Worm (Caenorhabditis elegans) whole organism, late embryonic: Measurements from ENCODE around the gene twk-49.
A peak's percentile ranks its signal among the peaks of the same experiment; 100 is the strongest.

Source experiments
- C38D4.7 ChIP-seq: fragments of 200-800 bp; sonication (Bioruptor generic); optimal IDR thresholded peaks from 2 replicates; lab custom pipeline; 2018; ENCODE audit warnings: mild to moderate bottlenecking, missing genetic modification characterization, moderate library complexity, missing compliant biosample characterization
- K02D7.2 ChIP-seq: sonication (generic microtip); optimal IDR thresholded peaks from 2 replicates; lab custom pipeline; 2017; ENCODE audit warnings: mild to moderate bottlenecking, missing genetic modification characterization, missing compliant biosample characterization
- K09A11.1 ChIP-seq: sonication (generic microtip); optimal IDR thresholded peaks from 2 replicates; lab custom pipeline; 2017; ENCODE audit warnings: antibody characterized with exemption, mild to moderate bottlenecking, missing genetic modification characterization, missing compliant biosample characterization; ENCODE audit not compliant: insufficient read depth
- T23F11.4 ChIP-seq: fragments of 200-800 bp; sonication (Bioruptor generic); optimal IDR thresholded peaks from 2 replicates; lab custom pipeline; 2018; ENCODE audit warnings: mild to moderate bottlenecking, missing genetic modification characterization, missing compliant biosample characterization
- ama-1 ChIP-seq: fragments of 150-350 bp; optimal IDR thresholded peaks from 2 replicates; lab custom pipeline; 2014
- ceh-14 ChIP-seq: sonication (generic microtip); optimal IDR thresholded peaks from 2 replicates; lab custom pipeline; 2016; ENCODE audit warnings: missing genotype, missing genetic modification characterization, missing compliant biosample characterization
- ceh-18 ChIP-seq: sonication (generic microtip); optimal IDR thresholded peaks from 2 replicates; lab custom pipeline; 2016; ENCODE audit warnings: missing genetic modification characterization, missing compliant biosample characterization
- ceh-2 ChIP-seq: sonication (generic microtip); optimal IDR thresholded peaks from 2 replicates; lab custom pipeline; 2016; ENCODE audit warnings: missing genotype, missing genetic modification characterization, missing compliant biosample characterization
- ceh-22 ChIP-seq: sonication (generic microtip); optimal IDR thresholded peaks from 2 replicates; lab custom pipeline; 2017; ENCODE audit warnings: missing biosample characterization, missing genetic modification characterization
- ceh-24 ChIP-seq: sonication (generic microtip); optimal IDR thresholded peaks from 2 replicates; lab custom pipeline; 2016; ENCODE audit warnings: mild to moderate bottlenecking, missing genetic modification characterization, missing compliant biosample characterization
- ceh-30 ChIP-seq: fragments of 150-350 bp; optimal IDR thresholded peaks from 2 replicates; lab custom pipeline; 2014; ENCODE audit warnings: missing biosample characterization, missing genetic modification characterization
- ceh-31 ChIP-seq: sonication (generic microtip); optimal IDR thresholded peaks from 2 replicates; lab custom pipeline; 2016; ENCODE audit warnings: missing genetic modification characterization, missing compliant biosample characterization
- ceh-34 ChIP-seq: sonication (generic microtip); optimal IDR thresholded peaks from 2 replicates; lab custom pipeline; 2016; ENCODE audit warnings: mild to moderate bottlenecking, missing genetic modification characterization, missing compliant biosample characterization
- ceh-9 ChIP-seq: sonication (generic microtip); optimal IDR thresholded peaks from 2 replicates; lab custom pipeline; 2016; ENCODE audit warnings: mild to moderate bottlenecking, missing genetic modification characterization, inconsistent platforms, missing compliant biosample characterization
- elt-2 ChIP-seq: sonication (generic microtip); optimal IDR thresholded peaks from 2 replicates; lab custom pipeline; 2016; ENCODE audit warnings: missing genetic modification reagents, missing genetic modification characterization, missing compliant biosample characterization
- eyg-1 ChIP-seq: sonication (generic microtip); optimal IDR thresholded peaks from 2 replicates; lab custom pipeline; 2016; ENCODE audit warnings: missing genotype, missing genetic modification characterization, missing compliant biosample characterization
- fax-1 ChIP-seq: sonication (generic microtip); optimal IDR thresholded peaks from 2 replicates; lab custom pipeline; 2016; ENCODE audit warnings: missing genotype, missing genetic modification characterization, missing compliant biosample characterization
- fkh-10 ChIP-seq: fragments of 150-350 bp; optimal IDR thresholded peaks from 2 replicates; lab custom pipeline; 2014; ENCODE audit warnings: missing biosample characterization, missing genetic modification reagents, missing genetic modification characterization
- hlh-13 ChIP-seq: fragments of 200-800 bp; sonication (Bioruptor generic); optimal IDR thresholded peaks from 2 replicates; lab custom pipeline; 2018; ENCODE audit warnings: mild to moderate bottlenecking, missing genetic modification characterization, missing compliant biosample characterization
- hlh-8 ChIP-seq: sonication (generic microtip); optimal IDR thresholded peaks from 2 replicates; lab custom pipeline; 2016; ENCODE audit warnings: missing genotype, missing genetic modification characterization, missing compliant biosample characterization
- lim-6 ChIP-seq: sonication (generic microtip); optimal IDR thresholded peaks from 2 replicates; lab custom pipeline; 2016; ENCODE audit warnings: missing genetic modification characterization, missing compliant biosample characterization
- lin-11 ChIP-seq: fragments of 200-800 bp; sonication (Bioruptor generic); optimal IDR thresholded peaks from 2 replicates; lab custom pipeline; 2018; ENCODE audit warnings: mild to moderate bottlenecking, missing genetic modification characterization, missing compliant biosample characterization
- madf-2 ChIP-seq: sonication (generic microtip); optimal IDR thresholded peaks from 2 replicates; lab custom pipeline; 2017; ENCODE audit warnings: missing genetic modification characterization, missing compliant biosample characterization
- mec-3 ChIP-seq: sonication (generic microtip); optimal IDR thresholded peaks from 2 replicates; lab custom pipeline; 2016; ENCODE audit warnings: borderline replicate concordance, missing genetic modification characterization, missing compliant biosample characterization
- nhr-232 ChIP-seq: sonication (generic microtip); optimal IDR thresholded peaks from 2 replicates; lab custom pipeline; 2016; ENCODE audit warnings: missing genetic modification characterization, missing compliant biosample characterization
- odd-2 ChIP-seq: sonication (generic microtip); optimal IDR thresholded peaks from 2 replicates; lab custom pipeline; 2017; ENCODE audit warnings: antibody characterized with exemption, mild to moderate bottlenecking, missing genetic modification characterization, missing compliant biosample characterization
- pag-3 ChIP-seq: sonication (generic microtip); optimal IDR thresholded peaks from 2 replicates; lab custom pipeline; 2016; ENCODE audit warnings: missing compliant biosample characterization, missing genetic modification characterization, borderline replicate concordance
- pat-9 ChIP-seq: fragments of 200-800 bp; sonication (Bioruptor generic); optimal IDR thresholded peaks from 2 replicates; lab custom pipeline; 2018; ENCODE audit warnings: mild to moderate bottlenecking, missing genetic modification characterization, moderate library complexity, missing compliant biosample characterization
- pax-1 ChIP-seq: fragments of 150-350 bp; optimal IDR thresholded peaks from 2 replicates; lab custom pipeline; 2014; ENCODE audit warnings: missing biosample characterization, missing genetic modification characterization
- pha-2 ChIP-seq: sonication (generic microtip); optimal IDR thresholded peaks from 2 replicates; lab custom pipeline; 2017; ENCODE audit warnings: mild to moderate bottlenecking, missing genetic modification characterization, missing compliant biosample characterization
- pha-4 ChIP-seq: fragments of 150-350 bp; optimal IDR thresholded peaks from 2 replicates; lab custom pipeline; 2018; ENCODE audit warnings: missing biosample characterization, missing genetic modification reagents, missing genetic modification characterization
- pqm-1 ChIP-seq: sonication (generic microtip); optimal IDR thresholded peaks from 2 replicates; lab custom pipeline; 2016; ENCODE audit warnings: missing genetic modification characterization, missing compliant biosample characterization
- pros-1 ChIP-seq: fragments of 150-350 bp; optimal IDR thresholded peaks from 2 replicates; lab custom pipeline; 2014; ENCODE audit warnings: missing biosample characterization, missing genetic modification reagents, missing genetic modification characterization
- sdc-2 ChIP-seq: sonication (generic microtip); optimal IDR thresholded peaks from 2 replicates; lab custom pipeline; 2016; ENCODE audit warnings: missing genotype, missing genetic modification characterization, missing compliant biosample characterization
- ttx-3 ChIP-seq: sonication (generic microtip); optimal IDR thresholded peaks from 2 replicates; lab custom pipeline; 2016; ENCODE audit warnings: missing genetic modification reagents, missing genetic modification characterization, missing compliant biosample characterization
- unc-3 ChIP-seq, 2 experiments: fragments of 200-800 bp in 1 of 2; sonication (Bioruptor generic) in 1 of 2; sonication (generic microtip) in 1 of 2; conservative IDR thresholded peaks in 1 of 2; optimal IDR thresholded peaks in 1 of 2; 2 replicates each; pipeline versions ENCODE4 v1.3.6 to Lab custom; 2016 to 2022; ENCODE audit warnings: missing compliant biosample characterization in 2 of 2, missing genetic modification characterization in 2 of 2, missing genetic modification reagents in 1 of 2
- unc-42 ChIP-seq: sonication (generic microtip); optimal IDR thresholded peaks from 2 replicates; lab custom pipeline; 2016; ENCODE audit warnings: missing genotype, missing genetic modification characterization, missing compliant biosample characterization
- unc-55 ChIP-seq: sonication (generic microtip); optimal IDR thresholded peaks from 2 replicates; lab custom pipeline; 2017; ENCODE audit warnings: missing biosample characterization, missing genetic modification reagents, missing genetic modification characterization
- zip-5 ChIP-seq: sonication (generic microtip); optimal IDR thresholded peaks from 2 replicates; lab custom pipeline; 2016; ENCODE audit warnings: missing genetic modification characterization, missing compliant biosample characterization
- ztf-16 ChIP-seq: sonication (generic microtip); optimal IDR thresholded peaks from 2 replicates; lab custom pipeline; 2017; ENCODE audit warnings: missing genetic modification characterization, missing compliant biosample characterization

The twk-49 gene

DNA sequence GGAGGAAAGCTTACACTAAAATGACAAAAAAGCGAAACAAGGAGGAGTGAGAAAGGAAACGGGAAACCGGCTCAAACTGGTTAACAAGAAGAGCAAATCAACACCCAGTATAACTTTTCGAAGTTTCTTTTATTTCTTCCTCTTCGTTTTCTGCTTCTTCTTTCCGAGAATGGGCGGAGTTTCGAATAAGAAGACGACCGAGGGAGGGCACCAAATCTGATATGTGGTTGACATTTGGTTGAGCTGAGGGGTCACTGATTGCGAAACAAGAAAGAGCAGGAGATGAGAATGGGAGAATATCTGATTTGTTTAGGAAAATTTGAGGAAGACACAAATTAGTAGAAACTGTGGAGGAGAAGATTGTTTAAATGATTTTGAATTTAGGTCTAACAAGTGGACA is 358 bp downstream of the twk-49 start:
- TF ChIP-seq unc-42 (tag; lab: Kevin White, UChicago) (peak; percentile 55), ceh-24 (tag; lab: Kevin White, UChicago) (no peak)

DNA sequence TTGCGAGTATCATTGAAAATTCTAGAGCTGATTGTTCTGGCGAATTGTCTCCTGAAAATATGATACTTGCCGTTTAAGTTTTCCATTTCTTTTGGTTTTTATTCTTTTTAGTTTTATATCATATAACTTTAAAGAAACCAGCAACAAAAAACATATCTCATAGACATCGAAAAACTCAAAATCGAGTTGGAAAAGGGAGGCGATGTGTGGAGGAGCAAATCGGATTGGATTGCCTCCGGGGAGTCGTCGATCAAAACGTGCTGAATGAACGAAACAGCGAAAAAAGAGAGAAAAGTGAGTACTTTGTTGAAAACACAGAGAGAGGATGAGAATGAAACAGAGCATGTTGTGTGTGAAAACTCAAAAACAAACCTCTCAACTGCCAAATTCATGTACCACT is 1.8 kb downstream of the twk-49 start:
- TF ChIP-seq unc-42 (tag; lab: Kevin White, UChicago) (peak; percentile 24), unc-55 (GFP tag; lab: Kevin White, UChicago) (no peak), ceh-18 (tag; lab: Kevin White, UChicago) (no peak)

DNA sequence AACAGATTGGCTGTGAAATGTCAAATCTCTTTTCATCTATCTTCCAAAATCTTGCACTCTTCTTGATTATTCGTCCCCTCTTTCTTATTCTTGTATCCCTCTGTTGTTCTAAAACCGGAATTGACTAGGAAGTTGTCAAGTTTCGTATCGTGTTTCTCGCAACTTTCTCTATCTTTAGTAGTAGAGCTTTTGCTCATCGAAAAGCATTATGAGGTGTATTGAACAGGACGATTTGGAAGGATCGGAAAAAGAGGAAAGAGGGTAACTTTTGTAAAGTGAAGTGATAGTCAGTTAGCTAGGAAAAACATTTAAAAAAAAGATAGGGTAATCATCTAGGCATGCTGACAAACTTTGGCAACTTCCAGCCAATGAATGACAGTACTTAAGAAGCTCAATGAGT is 2.5 kb downstream of the twk-49 start:
- TF ChIP-seq K02D7.2 (tag; lab: Kevin White, UChicago) (no peak), mec-3 (tag; lab: Kevin White, UChicago) (no peak), odd-2 (no peak), lin-11 (tag; lab: Kevin White, UChicago) (no peak), fkh-10 (GFP tag; lab: Kevin White, UChicago) (no peak), madf-2 (tag; lab: Kevin White, UChicago) (no peak)

DNA sequence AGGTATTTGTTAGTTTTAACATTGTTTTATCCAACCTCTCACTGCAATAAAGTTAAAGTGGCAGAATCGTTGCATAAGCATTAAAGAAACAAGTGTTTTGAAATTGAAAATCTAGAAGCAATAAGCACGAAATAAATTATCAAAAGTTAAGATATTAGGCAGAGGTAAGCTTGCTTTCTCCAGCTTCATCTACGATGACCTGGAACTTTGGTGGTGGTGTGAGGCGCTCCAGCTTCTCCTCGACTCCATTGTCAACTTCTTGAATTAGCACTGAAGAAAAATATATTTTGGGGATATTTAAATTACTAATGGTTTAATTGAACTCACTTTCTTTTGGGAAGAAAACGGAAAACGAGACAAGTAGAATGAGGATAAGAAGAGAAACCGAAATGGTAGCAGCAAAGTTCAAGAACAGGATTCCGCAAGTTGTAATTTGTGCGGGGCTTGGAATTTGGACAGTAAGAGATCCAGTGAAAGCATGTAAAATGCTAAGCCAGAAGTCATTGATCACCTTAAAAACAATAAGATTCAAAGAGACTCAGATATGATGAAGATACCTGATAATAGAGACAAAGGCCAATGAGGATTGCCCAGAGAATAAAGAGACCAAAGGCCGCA is 5.1 kb downstream of the twk-49 start:
- TF ChIP-seq unc-3 (GFP tag; conservative IDR thresholded peaks at IDR 0.05; lab: Robert Waterston, UW) (no peak), unc-3 (tag; optimal IDR thresholded peaks at IDR 0.05; lab: Kevin White, UChicago) (no peak), ceh-31 (no peak), unc-42 (tag; lab: Kevin White, UChicago) (no peak), lin-11 (tag; lab: Kevin White, UChicago) (no peak), ama-1 (lab: Kevin White, UChicago) (no peak), eyg-1 (no peak), odd-2 (no peak), ttx-3 (tag; lab: Kevin White, UChicago) (no peak), pha-4 (no peak), sdc-2 (tag; lab: Kevin White, UChicago) (no peak), zip-5 (tag; lab: Kevin White, UChicago) (no peak), ceh-22 (tag; lab: Kevin White, UChicago) (no peak), pros-1 (tag; lab: Kevin White, UChicago) (no peak), elt-2 (no peak)

DNA sequence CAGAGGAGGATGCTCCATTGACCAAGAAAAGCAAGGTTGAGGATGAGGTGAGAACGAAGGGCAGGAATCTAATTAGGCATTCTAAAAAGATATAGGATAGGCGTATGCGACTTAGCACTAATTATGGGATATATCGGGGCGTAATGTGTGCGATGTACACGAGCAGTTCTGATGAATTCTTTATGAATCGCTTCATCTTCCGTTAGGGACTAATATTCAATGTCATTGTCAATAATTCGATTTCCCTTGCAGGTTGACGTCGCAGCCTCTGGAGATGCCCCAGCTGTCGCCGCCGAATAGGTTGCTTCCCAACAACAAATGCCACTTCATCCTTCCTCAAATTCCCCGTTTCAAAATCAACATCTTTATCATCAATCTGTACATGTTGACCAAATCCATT is 5.8 kb downstream of the twk-49 start:
- TF ChIP-seq unc-42 (tag; lab: Kevin White, UChicago) (peak; percentile 84), hlh-13 (no peak)

DNA sequence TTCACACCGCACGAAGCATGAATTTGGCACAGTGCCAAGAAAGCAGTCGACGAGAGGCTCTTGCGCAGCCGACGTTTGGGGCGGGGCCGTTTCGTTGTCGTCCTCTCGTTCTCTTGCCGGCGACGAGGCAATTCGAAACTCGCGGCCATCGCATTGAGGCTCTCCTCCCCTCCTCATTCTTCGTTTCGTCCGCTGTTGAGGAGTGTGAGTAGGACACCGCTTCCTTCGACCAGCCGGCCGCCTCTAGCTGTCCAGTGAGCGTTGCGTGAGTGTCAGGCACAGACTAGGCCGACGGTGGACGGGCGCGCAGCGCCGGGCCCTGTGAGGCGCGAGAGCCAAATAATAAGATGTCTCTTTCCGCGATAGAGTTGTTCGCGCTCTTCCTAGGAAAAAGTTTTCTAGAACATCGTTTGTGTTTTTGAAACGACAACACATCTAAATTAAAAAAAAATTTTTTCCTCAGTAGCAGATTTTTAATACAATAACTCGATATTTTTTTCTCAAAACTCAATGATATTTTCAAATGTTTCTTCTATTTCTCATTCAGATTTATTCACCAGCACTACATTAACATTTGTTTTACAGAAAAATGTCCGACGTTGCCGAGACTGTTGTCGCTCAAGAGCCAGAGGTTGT is 7.0 kb downstream of the twk-49 start, which contains the start of the genes T28D9.11 and T28D9.1:
T28D9.11 (minus strand) TSS at position 177 of the 636 bp plus-strand sequence.
T28D9.1 (plus strand) TSS at position 586 of the 636 bp plus-strand sequence.
- TF ChIP-seq ceh-2 (tag; lab: Kevin White, UChicago) = peak; percentile 28
- TF ChIP-seq ceh-14 (tag; lab: Kevin White, UChicago) = peak; percentile 75
- no peak for TF ChIP-seq ceh-9 (tag; lab: Kevin White, UChicago)
- TF ChIP-seq ceh-34 (tag; lab: Kevin White, UChicago) = peak; percentile 82
- TF ChIP-seq pqm-1 (tag; lab: Kevin White, UChicago) = no peak
- peak; percentile 48 for TF ChIP-seq pat-9 (tag; lab: Kevin White, UChicago)
- peak; percentile 80 for TF ChIP-seq ceh-31
- TF ChIP-seq eyg-1 = peak; percentile 7
- no peak for TF ChIP-seq ceh-30
- TF ChIP-seq T23F11.4 (GFP tag; lab: Kevin White, UChicago) = peak; percentile 38
- no peak; the same call in 1 of the 2 replicates for TF ChIP-seq unc-3 (GFP tag; conservative IDR thresholded peaks at IDR 0.05; lab: Robert Waterston, UW)
- no peak for TF ChIP-seq unc-3 (tag; optimal IDR thresholded peaks at IDR 0.05; lab: Kevin White, UChicago)
- TF ChIP-seq lim-6 (tag; lab: Kevin White, UChicago) = no peak
- no peak for TF ChIP-seq pha-2 (tag; lab: Kevin White, UChicago)
- TF ChIP-seq sdc-2 (tag; lab: Kevin White, UChicago) = peak; percentile 37
- TF ChIP-seq fax-1 (tag; lab: Kevin White, UChicago) = peak; percentile 32
- TF ChIP-seq pag-3 (tag; lab: Kevin White, UChicago) = no peak
- TF ChIP-seq fkh-10 (GFP tag; lab: Kevin White, UChicago) = peak; percentile 10
- no peak for TF ChIP-seq nhr-232 (tag; lab: Kevin White, UChicago)
- TF ChIP-seq mec-3 (tag; lab: Kevin White, UChicago) = no peak
- TF ChIP-seq hlh-8 (tag; lab: Kevin White, UChicago) = no peak
- TF ChIP-seq C38D4.7 (GFP tag; lab: Kevin White, UChicago) = peak; percentile 44
- TF ChIP-seq ceh-22 (tag; lab: Kevin White, UChicago) = peak; percentile 19
- TF ChIP-seq K09A11.1 = no peak
- no peak for TF ChIP-seq ztf-16 (tag; lab: Kevin White, UChicago)
- TF ChIP-seq pax-1 = no peak
